Fruit fly (Drosophila melanogaster) whole organism, embryonic: ENCODE data around the gene bor.

ENCODE experiments used
- Awh ChIP-seq: fragments of 200-800 bp; sonication (Bioruptor generic); IDR thresholded peaks from 2 replicates; pipeline ENCODE4, ENCODE4 v1.3.6; 2022; ENCODE audit warnings: missing biosample characterization, missing genetic modification characterization
- Blimp-1 ChIP-seq: fragments of 200-800 bp; sonication (Bioruptor generic); optimal IDR thresholded peaks from 3 replicates; lab custom pipeline; 2018; ENCODE audit warnings: missing biosample characterization, missing genetic modification characterization, mild to moderate bottlenecking, moderate library complexity, missing genetic modification reagents
- CG10209 ChIP-seq: fragments of 200-800 bp; sonication (Bioruptor generic); optimal IDR thresholded peaks from 3 replicates; lab custom pipeline; 2017; ENCODE audit warnings: missing biosample characterization, mild to moderate bottlenecking, missing genetic modification characterization, missing genetic modification reagents
- CG10543 ChIP-seq: fragments of 200-800 bp; sonication (Bioruptor generic); optimal IDR thresholded peaks from 3 replicates; lab custom pipeline; 2017; ENCODE audit warnings: missing biosample characterization, mild to moderate bottlenecking, missing genetic modification characterization, moderate library complexity
- CG10654 ChIP-seq: fragments of 200-800 bp; sonication (Bioruptor generic); optimal IDR thresholded peaks from 2 replicates; lab custom pipeline; 2016; ENCODE audit warnings: missing biosample characterization, missing genetic modification characterization
- CG11247 ChIP-seq: fragments of 200-800 bp; sonication (Bioruptor generic); IDR thresholded peaks from 2 replicates; pipeline ENCODE4 v1.3.6; 2022; ENCODE audit warnings: missing biosample characterization, missing genetic modification characterization
- CG12769 ChIP-seq: fragments of 200-800 bp; sonication (Bioruptor generic); optimal IDR thresholded peaks from 2 replicates; lab custom pipeline; 2019; ENCODE audit warnings: missing biosample characterization, mild to moderate bottlenecking, missing genetic modification characterization, moderate library complexity
- CG13894 ChIP-seq: fragments of 200-800 bp; sonication (Bioruptor generic); optimal IDR thresholded peaks from 3 replicates; lab custom pipeline; 2018; ENCODE audit warnings: missing biosample characterization, mild to moderate bottlenecking, missing genetic modification characterization, moderate library complexity
- CG14050 ChIP-seq: fragments of 200-800 bp; sonication (Bioruptor generic); IDR thresholded peaks from 3 replicates; pipeline ENCODE4 v1.3.6; 2022; ENCODE audit warnings: missing biosample characterization, missing genetic modification characterization
- CG18262 ChIP-seq: fragments of 200-800 bp; optimal IDR thresholded peaks from 3 replicates; lab custom pipeline; 2019; ENCODE audit warnings: missing biosample characterization, mild to moderate bottlenecking, missing genetic modification characterization, moderate library complexity
- CG4617 ChIP-seq: fragments of 200-800 bp; sonication (Bioruptor generic); optimal IDR thresholded peaks from 3 replicates; lab custom pipeline; 2016; ENCODE audit warnings: missing biosample characterization, missing genetic modification characterization, borderline replicate concordance
- CG4730 ChIP-seq: fragments of 200-800 bp; sonication (Bioruptor generic); IDR thresholded peaks from 2 replicates; pipeline ENCODE4 v1.3.6; 2022; ENCODE audit warnings: missing biosample characterization, missing genetic modification characterization
- CG5180 ChIP-seq: fragments of 200-800 bp; sonication (Bioruptor generic); optimal IDR thresholded peaks from 3 replicates; lab custom pipeline; 2017; ENCODE audit warnings: missing biosample characterization, missing genetic modification characterization, mild to moderate bottlenecking, moderate library complexity, missing genetic modification reagents
- CG7271 ChIP-seq: fragments of 200-800 bp; sonication (Bioruptor generic); optimal IDR thresholded peaks from 2 replicates; lab custom pipeline; 2018; ENCODE audit warnings: missing biosample characterization, mild to moderate bottlenecking, missing genetic modification characterization, moderate library complexity
- CG7357 ChIP-seq: fragments of 200-800 bp; sonication (Bioruptor generic); IDR thresholded peaks from 3 replicates; pipeline ENCODE4 v1.3.6; 2022; ENCODE audit warnings: missing biosample characterization, missing genetic modification characterization
- CG7556 ChIP-seq: fragments of 200-800 bp; sonication (Bioruptor generic); optimal IDR thresholded peaks from 2 replicates; lab custom pipeline; 2017; ENCODE audit warnings: missing biosample characterization, mild to moderate bottlenecking, missing genetic modification characterization
- D ChIP-seq, 2 experiments: fragments of 200-800 bp in 1 of 2; fragments of >200 bp in 1 of 2; sonication (Bioruptor generic) in 1 of 2; optimal IDR thresholded peaks; 2 replicates in 1 of 2; 3 replicates in 1 of 2; lab custom pipeline; 2017; ENCODE audit warnings: mild to moderate bottlenecking in 1 of 2, missing biosample characterization in 1 of 2, missing genetic modification characterization in 1 of 2, missing genetic modification reagents in 1 of 2
- Deaf1 ChIP-seq: fragments of 200-800 bp; optimal IDR thresholded peaks from 3 replicates; lab custom pipeline; 2019; ENCODE audit warnings: missing biosample characterization, mild to moderate bottlenecking, missing genetic modification characterization, moderate library complexity
- Dref ChIP-seq: fragments of 200-800 bp; sonication (Bioruptor generic); IDR thresholded peaks from 2 replicates; pipeline ENCODE4 v1.3.6; 2022; ENCODE audit warnings: missing biosample characterization, missing genetic modification characterization
- E2f2 ChIP-seq: fragments of 200-800 bp; sonication (Bioruptor generic); IDR thresholded peaks from 2 replicates; pipeline ENCODE4 v1.3.6; 2022; ENCODE audit warnings: missing biosample characterization, missing genetic modification characterization
- H15 ChIP-seq: fragments of 200-800 bp; sonication (Bioruptor generic); IDR thresholded peaks from 3 replicates; pipeline ENCODE4 v1.3.6; 2022; ENCODE audit warnings: missing biosample characterization, missing genetic modification characterization
- HLHmδ ChIP-seq: fragments of 200-800 bp; sonication (Bioruptor generic); optimal IDR thresholded peaks from 2 replicates; lab custom pipeline; 2018; ENCODE audit warnings: missing biosample characterization, mild to moderate bottlenecking, missing genetic modification characterization, moderate library complexity
- Hr78 ChIP-seq, 2 experiments: fragments of 200-800 bp in 1 of 2; fragments of >200 bp in 1 of 2; sonication (Bioruptor generic) in 1 of 2; optimal IDR thresholded peaks; 2 replicates each; lab custom pipeline; 2017 to 2019; ENCODE audit warnings: missing biosample characterization in 2 of 2, missing genetic modification characterization in 2 of 2, mild to moderate bottlenecking in 1 of 2, moderate library complexity in 1 of 2
- abd-A ChIP-seq: fragments of 200-800 bp; sonication (Bioruptor generic); optimal IDR thresholded peaks from 3 replicates; lab custom pipeline; 2019; ENCODE audit warnings: missing biosample characterization, mild to moderate bottlenecking, missing genetic modification characterization, moderate library complexity
- amos ChIP-seq: fragments of 200-800 bp; sonication (Bioruptor generic); IDR thresholded peaks from 2 replicates; pipeline ENCODE4 v1.3.6; 2022; ENCODE audit warnings: missing biosample characterization, missing genetic modification characterization; ENCODE audit not compliant: partially characterized antibody
- cas ChIP-seq: fragments of 200-800 bp; sonication (Bioruptor generic); IDR thresholded peaks from 2 replicates; pipeline ENCODE4 v1.3.6; 2022; ENCODE audit warnings: missing biosample characterization, missing genetic modification characterization
- cg ChIP-seq: fragments of 200-800 bp; sonication (Bioruptor generic); optimal IDR thresholded peaks from 3 replicates; lab custom pipeline; 2019; ENCODE audit warnings: missing biosample characterization, mild to moderate bottlenecking, missing genetic modification characterization, moderate library complexity
- crc ChIP-seq: fragments of 200-800 bp; sonication (Bioruptor generic); optimal IDR thresholded peaks from 2 replicates; lab custom pipeline; 2016; ENCODE audit warnings: missing biosample characterization, missing genetic modification characterization
- cwo ChIP-seq: fragments of 200-800 bp; sonication (Bioruptor generic); optimal IDR thresholded peaks from 3 replicates; lab custom pipeline; 2017; ENCODE audit warnings: missing biosample characterization, missing genetic modification characterization, mild to moderate bottlenecking, moderate library complexity, missing genetic modification reagents
- dan ChIP-seq: fragments of 200-800 bp; sonication (Bioruptor generic); IDR thresholded peaks from 2 replicates; pipeline ENCODE4 v1.3.6; 2022; ENCODE audit warnings: missing biosample characterization, missing genetic modification characterization
- gfzf ChIP-seq: fragments of 200-800 bp; sonication (Bioruptor generic); optimal IDR thresholded peaks from 2 replicates; lab custom pipeline; 2016; ENCODE audit warnings: missing biosample characterization, mild to moderate bottlenecking, missing genetic modification characterization, moderate library complexity
- kni ChIP-seq: fragments of 200-800 bp; sonication (Bioruptor generic); optimal IDR thresholded peaks from 3 replicates; lab custom pipeline; 2017; ENCODE audit warnings: mild to moderate bottlenecking, missing biosample characterization, missing genetic modification reagents, missing genetic modification characterization
- lab ChIP-seq: fragments of 200-800 bp; sonication (Bioruptor generic); optimal IDR thresholded peaks from 3 replicates; lab custom pipeline; 2017; ENCODE audit warnings: missing biosample characterization, missing genetic modification characterization, mild to moderate bottlenecking, moderate library complexity, missing genetic modification reagents
- lbe ChIP-seq: fragments of 200-800 bp; sonication (Bioruptor generic); optimal IDR thresholded peaks from 2 replicates; lab custom pipeline; 2016; ENCODE audit warnings: missing biosample characterization, mild to moderate bottlenecking, missing genetic modification characterization
- lmd ChIP-seq: fragments of 200-800 bp; sonication (Bioruptor generic); IDR thresholded peaks from 2 replicates; pipeline ENCODE4 v1.3.6; 2022; ENCODE audit warnings: missing biosample characterization, missing genetic modification characterization
- nerfin-1 ChIP-seq: fragments of 200-800 bp; sonication (Bioruptor generic); optimal IDR thresholded peaks from 3 replicates; lab custom pipeline; 2019; ENCODE audit warnings: missing biosample characterization, mild to moderate bottlenecking, missing genetic modification characterization, moderate library complexity
- oc ChIP-seq: fragments of 200-800 bp; sonication (Bioruptor generic); optimal IDR thresholded peaks from 2 replicates; lab custom pipeline; 2018; ENCODE audit warnings: missing biosample characterization, mild to moderate bottlenecking, missing genetic modification characterization, moderate library complexity
- pros ChIP-seq: fragments of 200-800 bp; sonication (Bioruptor generic); optimal IDR thresholded peaks from 3 replicates; lab custom pipeline; 2019; ENCODE audit warnings: missing biosample characterization, mild to moderate bottlenecking, missing genetic modification characterization, moderate library complexity
- psq ChIP-seq: fragments of 200-800 bp; sonication (Bioruptor generic); optimal IDR thresholded peaks from 2 replicates; lab custom pipeline; 2017; ENCODE audit warnings: missing biosample characterization, missing genetic modification characterization
- rib ChIP-seq: fragments of 200-800 bp; sonication (Bioruptor generic); IDR thresholded peaks from 2 replicates; pipeline ENCODE4 v1.3.6; 2022; ENCODE audit warnings: missing biosample characterization, missing genetic modification characterization
- schlank ChIP-seq: fragments of 200-800 bp; sonication (Bioruptor generic); optimal IDR thresholded peaks from 2 replicates; lab custom pipeline; 2018; ENCODE audit warnings: missing biosample characterization, mild to moderate bottlenecking, missing genetic modification characterization
- sens ChIP-seq: fragments of 200-800 bp; sonication (Bioruptor generic); peaks from one replicate; lab custom pipeline; 2016; ENCODE audit warnings: missing biosample characterization, missing genetic modification characterization
- shn ChIP-seq: fragments of 200-800 bp; sonication (Bioruptor generic); optimal IDR thresholded peaks from 3 replicates; lab custom pipeline; 2016; ENCODE audit warnings: missing biosample characterization, missing genetic modification characterization
- sna ChIP-seq: fragments of 200-800 bp; sonication (Bioruptor generic); IDR thresholded peaks from 2 replicates; pipeline ENCODE4 v1.3.6; 2022; ENCODE audit warnings: missing biosample characterization, missing genetic modification characterization; ENCODE audit not compliant: partially characterized antibody
- sug ChIP-seq: fragments of 200-800 bp; optimal IDR thresholded peaks from 2 replicates; lab custom pipeline; 2019; ENCODE audit warnings: missing biosample characterization, mild to moderate bottlenecking, missing genetic modification characterization, moderate library complexity

Gene bor

dm6 chr3R:16228719-16229704 lies 34.9 kb downstream of the bor start (continued):
- no peak for TF ChIP-seq CG7271 (tag; lab: Kevin White, UChicago)
- no peak for TF ChIP-seq rib (GFP tag; lab: Robert Waterston, UW)
- TF ChIP-seq CG11247 (GFP tag; lab: Robert Waterston, UW) = no peak
- no peak for TF ChIP-seq CG14050 (GFP tag; lab: Robert Waterston, UW)
- TF ChIP-seq lmd (GFP tag; lab: Robert Waterston, UW) = no peak
- no peak for TF ChIP-seq CG4617
- TF ChIP-seq sens (GFP tag; lab: Kevin White, UChicago) = peak; percentile 72
- TF ChIP-seq CG7556 (GFP tag; lab: Kevin White, UChicago) = no peak
- no peak for TF ChIP-seq shn (GFP tag; lab: Kevin White, UChicago)
- no peak for TF ChIP-seq gfzf (GFP tag; lab: Kevin White, UChicago)
- TF ChIP-seq sna (GFP tag; lab: Robert Waterston, UW) = no peak
- peak; percentile 39 for TF ChIP-seq lbe (GFP tag; lab: Kevin White, UChicago)
- TF ChIP-seq E2f2 (GFP tag; lab: Robert Waterston, UW) = no peak
- TF ChIP-seq CG10209 (GFP tag; lab: Kevin White, UChicago) = no peak
- TF ChIP-seq CG10654 = no peak
- TF ChIP-seq nerfin-1 = peak; percentile 54
- TF ChIP-seq pros = no peak
- TF ChIP-seq oc (tag; lab: Kevin White, UChicago) = no peak
- TF ChIP-seq cas = no peak
- no peak for TF ChIP-seq dan
- TF ChIP-seq CG4730 (GFP tag; lab: Robert Waterston, UW) = no peak

DNA sequence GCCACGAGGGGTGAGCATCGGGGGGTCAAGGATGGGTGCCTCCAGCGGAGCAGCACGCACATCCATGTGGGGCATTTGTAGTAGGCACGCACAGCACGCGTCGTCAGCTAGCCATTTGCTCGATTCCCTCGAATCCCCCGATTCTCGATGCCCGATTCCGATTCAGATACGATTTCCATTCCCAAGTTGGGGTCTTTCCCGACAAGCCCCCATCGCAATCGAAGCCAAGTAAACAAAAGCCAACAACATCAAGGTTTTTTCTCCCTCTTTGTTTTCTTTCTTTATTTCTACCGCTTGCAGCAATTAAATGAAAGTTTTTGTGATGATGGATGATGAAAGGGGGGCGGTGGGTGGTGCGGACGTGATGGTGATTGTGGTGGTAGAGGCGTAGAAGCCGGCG lies 36.8 kb downstream of the bor start:
- TF ChIP-seq CG18262 (no peak), H15 (no peak), crc (GFP tag; lab: Kevin White, UChicago) (no peak), sug (tag; lab: Kevin White, UChicago) (peak; percentile 52), schlank (tag; lab: Kevin White, UChicago) (no peak), Deaf1 (tag; lab: Kevin White, UChicago) (peak; percentile 69), Blimp-1 (peak; percentile 89), Dref (GFP tag; lab: Robert Waterston, UW) (no peak), CG12769 (tag; lab: Kevin White, UChicago) (peak; percentile 49), cg (GFP tag; lab: Kevin White, UChicago) (peak; percentile 22), lab (GFP tag; lab: Kevin White, UChicago) (peak; percentile 17), kni (GFP tag; lab: Kevin White, UChicago) (peak; percentile 82), cwo (GFP tag; lab: Kevin White, UChicago) (peak; percentile 21), HLHmδ (GFP tag; lab: Kevin White, UChicago) (peak; percentile 53), CG7357 (GFP tag; lab: Robert Waterston, UW) (no peak), amos (GFP tag; lab: Robert Waterston, UW) (no peak), Hr78 (GFP tag; optimal IDR thresholded peaks at IDR 0.05; lab: Kevin White, UChicago) (peak in 1 of 2 experiments; percentile 44), CG5180 (GFP tag; lab: Kevin White, UChicago) (peak; percentile 1), Awh (GFP tag; lab: Robert Waterston, UW) (no peak), CG10543 (GFP tag; lab: Kevin White, UChicago) (peak; percentile 23), D (optimal IDR thresholded peaks at IDR 0.05; lab: Kevin White, UChicago) (no peak), D (GFP tag; optimal IDR thresholded peaks at IDR 0.05; lab: Kevin White, UChicago) (peak; percentile 4), psq (GFP tag; lab: Kevin White, UChicago) (peak; percentile 57), abd-A (tag; lab: Kevin White, UChicago) (peak; percentile 57), CG13894 (tag; lab: Kevin White, UChicago) (peak; percentile 98)
- TF ChIP-seq, all 482 proteins: peak for 16
